Worm (Caenorhabditis elegans) whole organism, young adult: ENCODE measurements around the gene C10G8.2.

Experiments used
- B0261.1 ChIP-seq: sonication (generic microtip); optimal IDR thresholded peaks from 2 replicates; lab custom pipeline; 2016; ENCODE audit warnings: mild to moderate bottlenecking, missing genetic modification characterization, moderate library complexity, missing compliant biosample characterization
- F33H1.4 ChIP-seq: fragments of 200-800 bp; sonication (Bioruptor generic); IDR thresholded peaks from 2 replicates; pipeline ENCODE4 v1.3.6; 2022; ENCODE audit warnings: missing genetic modification reagents, missing genetic modification characterization, missing compliant biosample characterization
- F39B2.1 ChIP-seq: fragments of 200-800 bp; sonication (Bioruptor generic); IDR thresholded peaks from 2 replicates; pipeline ENCODE4 v1.3.6; 2022; ENCODE audit warnings: missing genetic modification reagents, missing genetic modification characterization, missing compliant biosample characterization
- F49E8.2 ChIP-seq: sonication (generic microtip); optimal IDR thresholded peaks from 3 replicates; lab custom pipeline; 2017; ENCODE audit warnings: missing genetic modification characterization, mild to moderate bottlenecking, missing compliant biosample characterization, antibody characterized with exemption, moderate library complexity; ENCODE audit not compliant: insufficient read depth
- K11D2.4 ChIP-seq: fragments of 200-800 bp; sonication (Bioruptor generic); IDR thresholded peaks from 2 replicates; pipeline ENCODE4 v1.3.6; 2022; ENCODE audit warnings: missing genetic modification reagents, missing genetic modification characterization, missing compliant biosample characterization
- Y53F4B.3 ChIP-seq: fragments of 200-800 bp; sonication (Bioruptor generic); IDR thresholded peaks from 2 replicates; pipeline ENCODE4 v1.3.6; 2022; ENCODE audit warnings: missing genetic modification reagents, missing genetic modification characterization, missing compliant biosample characterization
- Y53G8AR.9 ChIP-seq: fragments of 200-800 bp; sonication (Bioruptor generic); conservative IDR thresholded peaks from 2 replicates; pipeline ENCODE4 v1.3.6; 2022; ENCODE audit warnings: missing genetic modification reagents, missing genetic modification characterization, missing compliant biosample characterization
- Y67H2A.10 ChIP-seq: fragments of 200-800 bp; sonication (Bioruptor generic); conservative IDR thresholded peaks from 2 replicates; pipeline ENCODE4 v1.3.6; 2022; ENCODE audit warnings: missing genetic modification reagents, missing genetic modification characterization, missing compliant biosample characterization
- akir-1 ChIP-seq: fragments of 200-800 bp; sonication (Bioruptor generic); optimal IDR thresholded peaks from 2 replicates; lab custom pipeline; 2018; ENCODE audit warnings: mild to moderate bottlenecking, missing genetic modification characterization, moderate library complexity, missing compliant biosample characterization
- aptf-3 ChIP-seq: fragments of 200-800 bp; sonication (Bioruptor generic); IDR thresholded peaks from 2 replicates; pipeline ENCODE4 v1.3.6; 2022; ENCODE audit warnings: missing genetic modification characterization, missing compliant biosample characterization
- atf-7 ChIP-seq: sonication (generic microtip); optimal IDR thresholded peaks from 2 replicates; lab custom pipeline; 2017; ENCODE audit warnings: mild to moderate bottlenecking, missing genetic modification characterization, missing compliant biosample characterization
- attf-3 ChIP-seq: fragments of 200-800 bp; sonication (Bioruptor generic); conservative IDR thresholded peaks from 2 replicates; pipeline ENCODE4 v1.3.6; 2022; ENCODE audit warnings: missing genetic modification reagents, missing genetic modification characterization, missing compliant biosample characterization
- bed-1 ChIP-seq: fragments of 200-800 bp; sonication (Bioruptor generic); IDR thresholded peaks from 2 replicates; pipeline ENCODE4 v1.3.6; 2022; ENCODE audit warnings: missing genetic modification reagents, missing genetic modification characterization, missing compliant biosample characterization
- ceh-79 ChIP-seq: sonication (generic microtip); optimal IDR thresholded peaks from 2 replicates; lab custom pipeline; 2017; ENCODE audit warnings: mild to moderate bottlenecking, missing genetic modification characterization, missing compliant biosample characterization
- dox-1 ChIP-seq: fragments of 200-800 bp; sonication (Bioruptor generic); IDR thresholded peaks from 2 replicates; pipeline ENCODE4 v1.3.6; 2022; ENCODE audit warnings: missing genetic modification reagents, missing genetic modification characterization, missing compliant biosample characterization
- dpl-1 ChIP-seq: fragments of 150-350 bp; optimal IDR thresholded peaks from 2 replicates; lab custom pipeline; 2014; ENCODE audit warnings: missing biosample characterization, missing genetic modification reagents, missing genetic modification characterization
- efl-1 ChIP-seq: fragments of 150-350 bp; optimal IDR thresholded peaks from 2 replicates; lab custom pipeline; 2014; ENCODE audit warnings: missing biosample characterization, missing genetic modification reagents, missing genetic modification characterization
- egl-18 ChIP-seq: fragments of 200-800 bp; sonication (Bioruptor generic); IDR thresholded peaks from 2 replicates; pipeline ENCODE4 v1.3.6; 2022; ENCODE audit warnings: missing genetic modification reagents, missing genetic modification characterization, missing compliant biosample characterization
- egl-44 ChIP-seq: fragments of 200-800 bp; sonication (Bioruptor generic); IDR thresholded peaks from 2 replicates; pipeline ENCODE4 v1.3.6; 2022; ENCODE audit warnings: missing genetic modification reagents, missing genetic modification characterization, missing compliant biosample characterization
- ekl-4 ChIP-seq: fragments of 200-800 bp; sonication (Bioruptor generic); IDR thresholded peaks from 2 replicates; pipeline ENCODE4 v1.3.6; 2022; ENCODE audit warnings: missing genetic modification reagents, missing genetic modification characterization, missing compliant biosample characterization
- ets-4 ChIP-seq: fragments of 200-800 bp; sonication (Bioruptor generic); optimal IDR thresholded peaks from 2 replicates; lab custom pipeline; 2018; ENCODE audit warnings: mild to moderate bottlenecking, missing genetic modification characterization, missing compliant biosample characterization
- him-1 ChIP-seq: sonication (generic microtip); optimal IDR thresholded peaks from 2 replicates; lab custom pipeline; 2016; ENCODE audit warnings: missing genotype, missing genetic modification reagents, missing genetic modification characterization, missing compliant biosample characterization
- hmg-20 ChIP-seq: fragments of 200-800 bp; sonication (Bioruptor generic); IDR thresholded peaks from 2 replicates; pipeline ENCODE4 v1.3.6; 2022; ENCODE audit warnings: missing genetic modification reagents, missing genetic modification characterization, missing compliant biosample characterization
- hsf-1 ChIP-seq: fragments of 200-800 bp; sonication (Bioruptor generic); IDR thresholded peaks from 2 replicates; pipeline ENCODE4 v1.3.6; 2022; ENCODE audit warnings: missing genetic modification reagents, missing genetic modification characterization, missing compliant biosample characterization
- lsl-1 ChIP-seq: fragments of 200-800 bp; sonication (Bioruptor generic); optimal IDR thresholded peaks from 2 replicates; lab custom pipeline; 2018; ENCODE audit warnings: mild to moderate bottlenecking, missing genetic modification characterization, moderate library complexity, missing compliant biosample characterization
- madf-6 ChIP-seq: fragments of 200-800 bp; sonication (Bioruptor generic); IDR thresholded peaks from 2 replicates; pipeline ENCODE4 v1.3.6; 2022; ENCODE audit warnings: missing genetic modification reagents, missing genetic modification characterization, missing compliant biosample characterization
- mcd-1 ChIP-seq: fragments of 200-800 bp; sonication (Bioruptor generic); IDR thresholded peaks from 2 replicates; pipeline ENCODE4 v1.3.6; 2022; ENCODE audit warnings: missing genetic modification reagents, missing genetic modification characterization, missing compliant biosample characterization
- nhr-80 ChIP-seq: sonication (generic microtip); optimal IDR thresholded peaks from 2 replicates; lab custom pipeline; 2016; ENCODE audit warnings: missing genetic modification characterization, missing compliant biosample characterization
- pbrm-1 ChIP-seq: fragments of 200-800 bp; sonication (Bioruptor generic); IDR thresholded peaks from 2 replicates; pipeline ENCODE4 v1.3.6; 2022; ENCODE audit warnings: missing genetic modification reagents, missing genetic modification characterization, missing compliant biosample characterization
- rcor-1 ChIP-seq: fragments of 200-800 bp; sonication (Bioruptor generic); IDR thresholded peaks from 2 replicates; pipeline ENCODE4 v1.3.6; 2022; ENCODE audit warnings: missing genetic modification reagents, missing genetic modification characterization, missing compliant biosample characterization
- rec-8 ChIP-seq, 2 experiments: sonication (generic microtip); optimal IDR thresholded peaks; 2 replicates each; lab custom pipeline; 2016; ENCODE audit warnings: mild to moderate bottlenecking in 2 of 2, missing genetic modification characterization in 2 of 2, missing genetic modification reagents in 2 of 2, missing genotype in 2 of 2, missing biosample characterization in 1 of 2, missing compliant biosample characterization in 1 of 2, moderate library complexity in 1 of 2
- repo-1 ChIP-seq: sonication (generic microtip); optimal IDR thresholded peaks from 2 replicates; lab custom pipeline; 2017; ENCODE audit warnings: mild to moderate bottlenecking, missing genetic modification characterization, missing compliant biosample characterization
- sdz-38 ChIP-seq: sonication (generic microtip); optimal IDR thresholded peaks from 2 replicates; lab custom pipeline; 2016; ENCODE audit warnings: missing genotype, missing genetic modification characterization, missing compliant biosample characterization
- sea-2 ChIP-seq: fragments of 200-800 bp; sonication (Bioruptor generic); IDR thresholded peaks from 2 replicates; pipeline ENCODE4 v1.3.6; 2022; ENCODE audit warnings: missing genetic modification characterization, missing compliant biosample characterization
- snpc-1.1 ChIP-seq: sonication (generic microtip); optimal IDR thresholded peaks from 2 replicates; lab custom pipeline; 2017; ENCODE audit warnings: missing genetic modification characterization, mild to moderate bottlenecking, missing compliant biosample characterization, antibody characterized with exemption, moderate library complexity, missing genotype, missing genetic modification reagents; ENCODE audit not compliant: insufficient read depth
- snpc-1.3 ChIP-seq: sonication (generic microtip); optimal IDR thresholded peaks from 2 replicates; lab custom pipeline; 2017; ENCODE audit warnings: missing genetic modification characterization, mild to moderate bottlenecking, missing compliant biosample characterization, antibody characterized with exemption, moderate library complexity, missing genotype, missing genetic modification reagents; ENCODE audit not compliant: insufficient read depth
- unc-62 ChIP-seq: fragments of 150-350 bp; optimal IDR thresholded peaks from 2 replicates; lab custom pipeline; 2014; ENCODE audit warnings: missing biosample characterization, missing genetic modification reagents, missing genetic modification characterization
- xnd-1 ChIP-seq: sonication (generic microtip); optimal IDR thresholded peaks from 2 replicates; lab custom pipeline; 2016; ENCODE audit warnings: missing genotype, missing genetic modification reagents, missing genetic modification characterization, missing compliant biosample characterization
- ztf-26 ChIP-seq: sonication (generic microtip); optimal IDR thresholded peaks from 2 replicates; lab custom pipeline; 2017; ENCODE audit warnings: missing genetic modification characterization, missing compliant biosample characterization

C10G8.2 gene

DNA sequence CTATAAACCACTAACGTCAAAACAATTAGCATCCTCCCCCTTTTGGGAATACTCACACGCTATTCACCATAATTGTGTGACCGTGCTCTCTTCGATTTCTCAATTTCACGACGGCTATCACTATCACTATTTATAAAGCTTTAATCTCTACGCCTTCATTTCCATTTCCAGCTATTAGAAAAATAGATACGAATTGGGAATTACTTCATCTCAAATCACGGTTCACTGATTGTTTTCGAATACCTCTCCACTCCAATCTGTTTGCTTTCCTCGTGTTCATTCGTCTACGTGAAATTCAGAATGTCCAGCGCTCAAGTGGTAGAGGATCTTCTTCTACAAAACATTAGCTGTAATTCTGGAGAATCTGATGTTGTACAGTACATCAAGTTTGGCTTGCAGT lies 22.7 kb downstream of the C10G8.2 start, which contains the start of gene srg-29:
Gene srg-29, plus strand, starts transcription at position 301 of the 400 bp plus-strand sequence.
- TF ChIP-seq F39B2.1 (GFP tag; lab: Robert Waterston, UW) (no peak), xnd-1 (tag; lab: Kevin White, UChicago) (no peak), F49E8.2 (tag; lab: Kevin White, UChicago) (no peak), Y67H2A.10 (GFP tag; lab: Robert Waterston, UW) (no peak), K11D2.4 (GFP tag; lab: Robert Waterston, UW) (no peak), dox-1 (GFP tag; lab: Robert Waterston, UW) (no peak), egl-44 (no peak), dpl-1 (no peak), Y53F4B.3 (GFP tag; lab: Robert Waterston, UW) (no peak), aptf-3 (GFP tag; lab: Robert Waterston, UW) (no peak), efl-1 (GFP tag; lab: Kevin White, UChicago) (no peak), hmg-20 (no peak), egl-18 (GFP tag; lab: Robert Waterston, UW) (no peak)

DNA sequence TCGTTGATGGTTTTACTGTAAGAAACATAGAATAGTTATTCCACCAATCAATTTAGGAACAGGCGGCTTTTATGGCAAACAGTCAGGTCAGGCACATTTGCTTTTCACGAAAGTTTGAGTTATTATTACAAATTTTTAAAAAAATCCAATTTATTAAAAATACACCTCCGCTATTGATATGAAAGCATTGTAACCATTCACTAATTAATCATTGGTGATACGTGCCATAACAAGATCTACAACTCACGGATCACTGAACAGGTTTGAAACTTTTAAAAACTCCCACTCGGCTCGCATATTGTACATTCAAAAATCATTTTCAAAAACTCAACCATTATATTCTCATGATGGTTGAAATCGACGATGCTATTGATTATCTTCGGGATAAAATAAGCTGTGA lies 25.3 kb downstream of the C10G8.2 start, which contains the start of gene srg-27:
Gene srg-27, plus strand, starts transcription at position 301 of the 400 bp plus-strand sequence.
- TF ChIP-seq mcd-1 (no peak), snpc-1.1 (no peak), egl-18 (GFP tag; lab: Robert Waterston, UW) (no peak), pbrm-1 (GFP tag; lab: Robert Waterston, UW) (no peak), bed-1 (no peak), Y67H2A.10 (GFP tag; lab: Robert Waterston, UW) (no peak), rcor-1 (GFP tag; lab: Robert Waterston, UW) (no peak), madf-6 (GFP tag; lab: Robert Waterston, UW) (no peak), him-1 (tag; lab: Kevin White, UChicago) (no peak), sea-2 (GFP tag; lab: Robert Waterston, UW) (no peak)

DNA sequence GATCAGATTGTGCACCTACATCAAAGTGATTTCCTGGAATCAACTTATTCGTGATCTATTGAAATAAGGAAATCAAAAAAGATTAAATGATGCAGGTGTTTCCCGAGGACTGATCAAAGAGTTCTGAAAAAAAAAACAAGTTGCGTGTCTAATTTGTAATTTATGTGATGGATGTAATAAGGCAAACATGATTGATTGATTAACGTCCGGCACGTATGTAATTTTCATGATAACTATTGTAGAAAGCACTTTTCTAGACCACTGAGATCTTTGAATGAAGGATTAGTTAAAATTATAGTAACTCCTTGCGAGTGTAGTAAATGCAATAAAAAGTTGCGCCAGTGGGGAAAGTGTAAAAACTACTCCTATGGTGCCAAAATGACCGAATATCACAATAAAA lies 31.2 kb downstream of the C10G8.2 start, which contains the start of gene srg-25:
Gene srg-25, minus strand, starts transcription at position 101 of the 400 bp plus-strand sequence.
- TF ChIP-seq B0261.1 (tag; lab: Kevin White, UChicago), result no peak
- no peak for TF ChIP-seq akir-1 (GFP tag; lab: Kevin White, UChicago)
- no peak for TF ChIP-seq ets-4 (GFP tag; lab: Kevin White, UChicago)
- TF ChIP-seq repo-1 (tag; lab: Kevin White, UChicago), result no peak
- TF ChIP-seq nhr-80, result no peak
- TF ChIP-seq snpc-1.3 (tag; lab: Kevin White, UChicago), result no peak
- TF ChIP-seq ceh-79, result no peak
- TF ChIP-seq F33H1.4 (GFP tag; lab: Robert Waterston, UW), result no peak
- no peak for TF ChIP-seq atf-7 (tag; lab: Kevin White, UChicago)
- no peak for TF ChIP-seq ztf-26 (tag; lab: Kevin White, UChicago)
- no peak for TF ChIP-seq attf-3 (GFP tag; lab: Robert Waterston, UW)
- TF ChIP-seq rec-8 (tag; optimal IDR thresholded peaks at IDR 0.05; lab: Kevin White, UChicago), result no peak
- TF ChIP-seq, all 124 proteins: peak for 0

DNA sequence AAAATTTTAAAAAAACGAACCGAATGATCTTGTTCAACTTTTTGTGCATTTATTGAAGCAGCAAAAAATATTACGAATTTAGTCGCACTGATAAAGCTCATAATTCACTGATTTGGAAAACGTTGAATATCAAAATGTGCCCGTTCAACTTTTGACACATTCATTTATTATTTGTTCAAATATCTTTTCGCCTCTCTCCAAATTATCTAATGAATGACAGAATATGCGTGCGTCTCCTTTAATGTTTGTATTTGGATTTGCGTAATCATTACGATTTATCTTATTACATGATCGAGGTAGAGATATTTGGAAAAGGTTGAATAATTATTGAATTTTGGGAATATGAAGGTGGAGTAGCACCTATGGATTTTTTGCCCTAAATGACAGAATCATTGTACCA lies 35.3 kb downstream of the C10G8.2 start, which contains the start of gene T09D3.3:
Gene T09D3.3, minus strand, starts transcription at position 101 of the 400 bp plus-strand sequence.
- TF ChIP-seq sdz-38 (tag; lab: Kevin White, UChicago) (no peak), hsf-1 (GFP tag; lab: Robert Waterston, UW) (no peak), lsl-1 (no peak), unc-62 (GFP tag; lab: Kevin White, UChicago) (no peak), Y53G8AR.9 (GFP tag; lab: Robert Waterston, UW) (no peak), ekl-4 (no peak)
